Worm (Caenorhabditis elegans): ENCODE measurements around the gene R107.9.

R107.9 gene

ce11 chrIII:9060267-9060666 is 22.5 kb downstream of the R107.9 start (continued):
- no peak for TF ChIP-seq dmd-8 (GFP tag; IDR thresholded peaks at IDR 0.05)
- no peak for TF ChIP-seq mxl-3 (GFP tag; optimal IDR thresholded peaks at IDR 0.05)
- TF ChIP-seq ces-1 (GFP tag; optimal IDR thresholded peaks at IDR 0.05): no peak
- TF ChIP-seq hif-1 (tag; optimal IDR thresholded peaks at IDR 0.05): no peak
- peak in 1 of 2 experiments; percentile 55 for TF ChIP-seq lsy-2 (tag; optimal IDR thresholded peaks at IDR 0.05)
- peak; percentile 70; the same call in 1 of the 2 replicates for TF ChIP-seq pha-4 (GFP tag; IDR thresholded peaks at IDR 0.05)
- TF ChIP-seq pha-4 (tag; optimal IDR thresholded peaks at IDR 0.05): no peak
- TF ChIP-seq gei-8 (GFP tag; optimal IDR thresholded peaks at IDR 0.05): no peak
- TF ChIP-seq nhr-28 (tag; optimal IDR thresholded peaks at IDR 0.05): no peak
- TF ChIP-seq lim-7 (GFP tag; IDR thresholded peaks at IDR 0.05): no peak
- no peak for TF ChIP-seq nhr-25 (tag; optimal IDR thresholded peaks at IDR 0.05; ENCODE audit: borderline replicate concordance, insufficient read depth)
- TF ChIP-seq rbr-2 (tag; optimal IDR thresholded peaks at IDR 0.05): no peak
- TF ChIP-seq duxl-1 (tag; optimal IDR thresholded peaks at IDR 0.05; ENCODE audit: poor library complexity): peak; percentile 55
- TF ChIP-seq mes-2 (tag; optimal IDR thresholded peaks at IDR 0.05; ENCODE audit: poor library complexity, severe bottlenecking): peak; percentile 0
- no peak for TF ChIP-seq saeg-2 (GFP tag; IDR thresholded peaks at IDR 0.05)
- peak; percentile 50 for TF ChIP-seq hlh-11 (tag; optimal IDR thresholded peaks at IDR 0.05)
- no peak for TF ChIP-seq zip-2 (tag; optimal IDR thresholded peaks at IDR 0.05)

- TF ChIP-seq pqm-1 (tag; optimal IDR thresholded peaks at IDR 0.05) (peak; percentile 59), aha-1 (tag) (peak; percentile 71), dve-1 (tag; optimal IDR thresholded peaks at IDR 0.05; ENCODE audit: insufficient read depth) (peak; percentile 1), ama-1 (optimal IDR thresholded peaks at IDR 0.05) (no peak)
Measured at ce11 chrIII:9069712-9070111, 32.0 kb downstream of the R107.9 start.

DNA sequence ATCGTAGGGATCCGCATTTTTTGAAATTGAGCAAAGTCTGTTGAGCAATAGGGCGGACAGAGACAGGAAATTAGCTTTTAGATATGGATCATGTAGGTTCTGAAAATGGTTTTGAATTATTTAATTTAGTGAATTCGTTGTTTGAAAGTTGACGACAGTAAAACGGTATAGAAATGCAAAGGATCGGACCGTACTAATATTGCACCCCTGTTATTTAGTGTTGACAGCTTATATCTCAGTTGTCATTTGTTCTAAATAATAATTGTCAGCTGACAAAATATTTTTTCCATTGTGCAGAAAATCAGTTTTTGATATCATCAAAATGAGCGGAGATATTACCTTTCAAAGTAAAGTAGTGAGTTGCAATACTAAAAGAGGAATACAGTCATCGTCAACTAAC is 33.6 kb downstream of the R107.9 start, which contains the start of gene lin-12:
Gene lin-12 (minus strand): TSS at position 101 of the 400 bp plus-strand sequence.
- no peak for TF ChIP-seq Y105C5A.15 (GFP tag; IDR thresholded peaks at IDR 0.05)
- no peak for TF ChIP-seq set-16 (GFP tag; IDR thresholded peaks at IDR 0.05)
- TF ChIP-seq tra-1 (GFP tag; IDR thresholded peaks at IDR 0.05): no peak
- no peak for TF ChIP-seq hlh-11 (tag; optimal IDR thresholded peaks at IDR 0.05)
- no peak for TF ChIP-seq lin-1 (GFP tag; IDR thresholded peaks at IDR 0.05)
- TF ChIP-seq nhr-42 (GFP tag; IDR thresholded peaks at IDR 0.05): no peak
- TF ChIP-seq dmd-8 (GFP tag; IDR thresholded peaks at IDR 0.05): no peak
- TF ChIP-seq duxl-1 (tag; optimal IDR thresholded peaks at IDR 0.05; ENCODE audit: poor library complexity): no peak

DNA sequence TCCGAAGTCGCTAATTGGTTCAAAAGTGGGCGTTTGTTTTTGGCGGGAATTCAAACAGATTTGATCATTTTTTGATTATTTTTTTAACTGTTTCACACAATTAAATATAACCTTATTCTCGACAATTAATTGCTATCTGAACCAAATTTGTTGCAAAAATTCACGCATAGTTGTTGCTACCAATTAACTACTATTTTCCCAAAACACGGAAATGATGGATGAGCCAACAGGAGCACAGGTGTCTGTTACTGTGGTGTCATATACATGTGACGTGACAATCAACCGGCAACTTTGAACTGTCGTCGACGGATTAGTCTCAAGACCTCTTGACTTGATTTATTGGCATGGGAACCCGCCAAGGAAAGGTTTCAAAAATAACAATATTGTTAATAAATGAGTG is 34.9 kb downstream of the R107.9 start:
- TF ChIP-seq unc-39 (tag; optimal IDR thresholded peaks at IDR 0.05): no peak
- no peak for TF ChIP-seq Y5F2A.4 (GFP tag; optimal IDR thresholded peaks at IDR 0.05)
- TF ChIP-seq unc-62 (GFP tag; optimal IDR thresholded peaks at IDR 0.05 in 1 of 2): peak in 1 of 2 experiments; percentile 93
- no peak for TF ChIP-seq unc-62 (tag; optimal IDR thresholded peaks at IDR 0.05)

DNA sequence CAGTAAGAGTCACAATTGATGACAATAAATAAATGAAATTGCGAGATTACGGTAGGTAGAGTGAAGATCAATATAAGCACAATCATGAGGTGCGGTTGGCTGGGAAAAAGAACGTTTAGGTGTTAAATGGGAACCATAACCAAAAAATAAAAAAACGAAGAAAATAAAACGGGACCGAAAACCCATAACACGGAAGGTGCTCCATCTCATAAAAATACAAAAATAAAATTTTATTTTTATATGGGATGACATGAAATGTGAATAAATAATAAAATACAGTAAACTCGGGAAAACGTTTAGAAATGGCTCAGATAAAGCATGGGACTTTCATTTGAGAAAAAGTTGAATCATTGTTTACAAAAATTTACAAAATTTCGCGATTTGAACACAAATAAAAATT is 37.8 kb downstream of the R107.9 start, which contains the start of gene F02A9.7:
Gene F02A9.7 (minus strand): TSS at position 101 of the 400 bp plus-strand sequence.
- no peak for TF ChIP-seq mep-1 (tag; optimal IDR thresholded peaks at IDR 0.05)
- TF ChIP-seq lim-7 (GFP tag; IDR thresholded peaks at IDR 0.05): no peak
- TF ChIP-seq aly-2 (tag; optimal IDR thresholded peaks at IDR 0.05): no peak
- no peak for TF ChIP-seq tra-1 (GFP tag; IDR thresholded peaks at IDR 0.05)
- TF ChIP-seq rbr-2 (tag; optimal IDR thresholded peaks at IDR 0.05): no peak
- TF ChIP-seq hlh-30 (tag; optimal IDR thresholded peaks at IDR 0.05; ENCODE audit: insufficient read depth): no peak

Data from whole organism, L4 larva.